Worm (Caenorhabditis elegans): ENCODE measurements around the gene swt-7.
A peak's percentile ranks its signal among the peaks of the same experiment; 100 is the strongest.

swt-7 gene

ce11 chrV:5023355-5023754 is 7.3 kb downstream of the swt-7 start:
- peak; percentile 7 for TF ChIP-seq elt-2 (tag; optimal IDR thresholded peaks at IDR 0.05)
- TF ChIP-seq F13H6.1 (tag; optimal IDR thresholded peaks at IDR 0.05) = no peak

- TF ChIP-seq ama-1 (optimal IDR thresholded peaks at IDR 0.05) (no peak), gmeb-2 (tag; optimal IDR thresholded peaks at IDR 0.05) (no peak), npax-4 (tag; optimal IDR thresholded peaks at IDR 0.05) (no peak), pha-4 (tag; optimal IDR thresholded peaks at IDR 0.05) (no peak), ceh-24 (tag; optimal IDR thresholded peaks at IDR 0.05) (no peak), hlh-30 (tag; optimal IDR thresholded peaks at IDR 0.05; ENCODE audit: insufficient read depth) (no peak), pqm-1 (tag; optimal IDR thresholded peaks at IDR 0.05) (no peak), hlh-15 (tag; optimal IDR thresholded peaks at IDR 0.05) (no peak), zip-5 (tag; optimal IDR thresholded peaks at IDR 0.05) (no peak), tbx-2 (tag; optimal IDR thresholded peaks at IDR 0.05) (no peak), madf-2 (tag; optimal IDR thresholded peaks at IDR 0.05) (no peak), pha-2 (tag; optimal IDR thresholded peaks at IDR 0.05) (no peak), sdc-2 (tag; optimal IDR thresholded peaks at IDR 0.05) (no peak), sox-2 (GFP tag; IDR thresholded peaks at IDR 0.05) (no peak), hlh-6 (tag; optimal IDR thresholded peaks at IDR 0.05) (no peak), syd-9 (tag; optimal IDR thresholded peaks at IDR 0.05) (no peak), mec-3 (tag; optimal IDR thresholded peaks at IDR 0.05; ENCODE audit: borderline replicate concordance) (no peak), pax-1 (tag; optimal IDR thresholded peaks at IDR 0.05) (no peak)
These were observed 11.8 kb downstream of the swt-7 start, which contains the start of gene srr-4 for ce11 chrV:5018810-5019274. srr-4 (plus strand) TSS chrV:5019224.

- no peak for TF ChIP-seq ref-2 (tag; optimal IDR thresholded peaks at IDR 0.05)
- TF ChIP-seq K02D7.2 (tag; optimal IDR thresholded peaks at IDR 0.05) = no peak
- TF ChIP-seq tbx-7 (tag; optimal IDR thresholded peaks at IDR 0.05) = no peak
- no peak for TF ChIP-seq hlh-8 (tag; optimal IDR thresholded peaks at IDR 0.05)
- no peak for TF ChIP-seq ceh-48 (tag; optimal IDR thresholded peaks at IDR 0.05)
- no peak for TF ChIP-seq C08G9.2 (tag; optimal IDR thresholded peaks at IDR 0.05)
- no peak for TF ChIP-seq hlh-6 (tag; optimal IDR thresholded peaks at IDR 0.05)
- TF ChIP-seq ceh-22 (tag; optimal IDR thresholded peaks at IDR 0.05) = no peak
- TF ChIP-seq hlh-13 (GFP tag; optimal IDR thresholded peaks at IDR 0.05) = no peak
- no peak for TF ChIP-seq pax-1 (tag; optimal IDR thresholded peaks at IDR 0.05)
- no peak for TF ChIP-seq K09A11.1 (tag; optimal IDR thresholded peaks at IDR 0.05; ENCODE audit: insufficient read depth)
- no peak for TF ChIP-seq nfya-1 (tag; optimal IDR thresholded peaks at IDR 0.05)
- no peak for TF ChIP-seq unc-42 (tag; optimal IDR thresholded peaks at IDR 0.05)
- TF ChIP-seq ceh-19 (GFP tag; optimal IDR thresholded peaks at IDR 0.05) = no peak
- no peak for TF ChIP-seq eyg-1 (tag; optimal IDR thresholded peaks at IDR 0.05)
- no peak for TF ChIP-seq sox-2 (GFP tag; IDR thresholded peaks at IDR 0.05)
- TF ChIP-seq F13H6.1 (tag; optimal IDR thresholded peaks at IDR 0.05) = no peak
- TF ChIP-seq lim-6 (tag; optimal IDR thresholded peaks at IDR 0.05) = no peak
These were observed 12.5 kb downstream of the swt-7 start for ce11 chrV:5018067-5018466.

- TF ChIP-seq hlh-15 (tag; optimal IDR thresholded peaks at IDR 0.05) (no peak), ceh-9 (tag; optimal IDR thresholded peaks at IDR 0.05) (no peak), unc-42 (tag; optimal IDR thresholded peaks at IDR 0.05) (peak; percentile 29), ceh-14 (tag; optimal IDR thresholded peaks at IDR 0.05) (peak; percentile 46)
These were observed 13.9 kb downstream of the swt-7 start for ce11 chrV:5016728-5017127.
